Worm (Caenorhabditis elegans) whole organism, early embryonic: ENCODE data around the gene vav-1.
"Not testable (repeated sequence)": the region's sequence is repeated elsewhere in the genome, so short reads cannot be mapped to it uniquely, and the experiment has no call there.

Experiments used
- B0310.2 ChIP-seq: sonication (generic microtip); optimal IDR thresholded peaks from 2 replicates; lab custom pipeline; 2016; ENCODE audit warnings: mild to moderate bottlenecking, missing genetic modification characterization, missing compliant biosample characterization
- F13C5.2 ChIP-seq: sonication (generic microtip); optimal IDR thresholded peaks from 2 replicates; lab custom pipeline; 2017; ENCODE audit warnings: mild to moderate bottlenecking, missing genetic modification characterization, inconsistent platforms, missing compliant biosample characterization
- aly-1 ChIP-seq: sonication (generic microtip); optimal IDR thresholded peaks from 2 replicates; lab custom pipeline; 2016; ENCODE audit warnings: missing genetic modification characterization, missing compliant biosample characterization
- ama-1 ChIP-seq: fragments of 150-350 bp; optimal IDR thresholded peaks from 2 replicates; lab custom pipeline; 2014
- ceh-13 ChIP-seq: fragments of 200-800 bp; sonication (Bioruptor generic); optimal IDR thresholded peaks from 2 replicates; lab custom pipeline; 2018; ENCODE audit warnings: mild to moderate bottlenecking, missing genetic modification characterization, missing compliant biosample characterization
- ceh-36 ChIP-seq: sonication (generic microtip); optimal IDR thresholded peaks from 2 replicates; lab custom pipeline; 2016; ENCODE audit warnings: missing genetic modification characterization, inconsistent platforms, missing compliant biosample characterization
- ets-7 ChIP-seq: sonication (generic microtip); optimal IDR thresholded peaks from 2 replicates; lab custom pipeline; 2016; ENCODE audit warnings: missing genotype, missing genetic modification characterization, missing compliant biosample characterization
- flt-1 ChIP-seq: fragments of 200-800 bp; sonication (Bioruptor generic); IDR thresholded peaks from 2 replicates; pipeline ENCODE4 v1.3.6; 2022; ENCODE audit warnings: missing genetic modification characterization, missing compliant biosample characterization
- hmbx-1 ChIP-seq: sonication (generic microtip); optimal IDR thresholded peaks from 2 replicates; lab custom pipeline; 2016; ENCODE audit warnings: mild to moderate bottlenecking, missing genetic modification characterization, missing compliant biosample characterization
- hmg-4 ChIP-seq: fragments of 200-800 bp; sonication (Bioruptor generic); optimal IDR thresholded peaks from 2 replicates; lab custom pipeline; 2018; ENCODE audit warnings: mild to moderate bottlenecking, missing genetic modification characterization, missing compliant biosample characterization
- hnd-1 ChIP-seq: sonication (generic microtip); optimal IDR thresholded peaks from 2 replicates; lab custom pipeline; 2016; ENCODE audit warnings: missing genetic modification characterization, missing compliant biosample characterization
- pes-1 ChIP-seq: fragments of 200-800 bp; sonication (Bioruptor generic); IDR thresholded peaks from 2 replicates; pipeline ENCODE4 v1.3.6; 2022; ENCODE audit warnings: missing genetic modification reagents, missing genetic modification characterization, missing compliant biosample characterization
- scrt-1 ChIP-seq: fragments of 200-800 bp; sonication (Bioruptor generic); IDR thresholded peaks from 2 replicates; pipeline ENCODE4 v1.3.6; 2022; ENCODE audit warnings: missing genetic modification characterization, missing compliant biosample characterization
- sea-1 ChIP-seq: fragments of 200-800 bp; sonication (Bioruptor generic); conservative IDR thresholded peaks from 2 replicates; pipeline ENCODE4 v1.3.6; 2022; ENCODE audit warnings: missing genetic modification characterization, missing compliant biosample characterization
- tbx-11 ChIP-seq: fragments of 200-800 bp; sonication (Bioruptor generic); IDR thresholded peaks from 2 replicates; pipeline ENCODE4 v1.3.6; 2022; ENCODE audit warnings: missing genetic modification characterization, missing compliant biosample characterization
- tbx-37 ChIP-seq: fragments of 200-800 bp; sonication (Bioruptor generic); conservative IDR thresholded peaks from 2 replicates; pipeline ENCODE4 v1.3.6; 2022; ENCODE audit warnings: missing genetic modification reagents, missing genetic modification characterization, missing compliant biosample characterization
- tra-4 ChIP-seq: sonication (generic microtip); optimal IDR thresholded peaks from 2 replicates; lab custom pipeline; 2017; ENCODE audit warnings: missing genetic modification characterization, missing compliant biosample characterization

The vav-1 gene

ce11 chrX:9212675-9213074, 19.3 kb downstream of the vav-1 start:
- TF ChIP-seq flt-1 (GFP tag; lab: Robert Waterston, UW) = no peak
- TF ChIP-seq hnd-1 (tag; lab: Kevin White, UChicago) = no peak
- TF ChIP-seq aly-1 = no peak
- TF ChIP-seq ets-7 (tag; lab: Kevin White, UChicago) = no peak
- no peak for TF ChIP-seq tra-4 (tag; lab: Kevin White, UChicago)
- no peak for TF ChIP-seq tbx-37
- no peak for TF ChIP-seq sea-1 (GFP tag; lab: Robert Waterston, UW)

DNA sequence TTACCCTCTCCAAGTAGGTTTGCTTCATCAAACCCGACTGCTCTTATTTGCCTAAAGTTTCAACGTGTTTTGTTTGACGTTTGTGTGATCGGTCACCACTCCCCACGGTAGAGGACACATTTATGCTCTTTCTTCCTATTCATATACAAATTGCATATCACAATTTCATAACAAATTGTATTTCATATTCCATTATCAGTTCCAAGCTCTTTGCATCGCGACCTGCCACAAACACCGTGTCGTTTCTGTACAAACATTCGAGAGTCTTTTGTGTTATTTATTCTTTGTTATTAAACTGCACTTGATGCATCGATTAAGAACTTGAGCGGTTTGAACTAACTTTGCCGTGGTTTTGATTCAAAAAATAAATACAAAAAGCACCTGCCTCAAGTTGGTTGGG, 21.9 kb downstream of the vav-1 start:
- TF ChIP-seq ama-1 (no peak), tbx-37 (no peak), ceh-13 (GFP tag; lab: Kevin White, UChicago) (no peak), B0310.2 (tag; lab: Kevin White, UChicago) (no peak), F13C5.2 (no peak), ceh-36 (tag; lab: Kevin White, UChicago) (no peak), pes-1 (GFP tag; lab: Robert Waterston, UW) (no peak), aly-1 (no peak), tbx-11 (GFP tag; lab: Robert Waterston, UW) (no peak), tra-4 (tag; lab: Kevin White, UChicago) (no peak), hmbx-1 (tag; lab: Kevin White, UChicago) (no peak), flt-1 (GFP tag; lab: Robert Waterston, UW) (no peak)

DNA sequence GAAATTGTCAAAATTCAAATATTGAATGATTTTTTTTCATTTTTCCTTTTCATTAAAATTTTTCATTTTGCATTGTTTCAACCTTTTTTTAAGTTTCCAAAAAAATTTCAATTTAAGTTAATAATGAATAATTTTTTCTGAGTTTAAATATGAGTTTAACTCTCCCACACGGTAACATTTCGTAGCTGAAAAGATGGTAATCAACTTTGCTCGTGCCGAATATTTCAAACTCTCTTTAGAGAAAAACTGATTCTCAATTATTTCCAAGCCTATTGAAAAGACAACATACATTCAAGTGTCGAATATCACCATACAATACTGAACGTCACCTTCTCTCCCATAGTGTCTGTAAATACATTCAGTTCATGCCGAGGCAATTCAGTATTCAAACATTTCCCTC, 23.0 kb downstream of the vav-1 start:
- TF ChIP-seq flt-1 (GFP tag; lab: Robert Waterston, UW) = no peak
- TF ChIP-seq tbx-37 = no peak
- TF ChIP-seq tbx-11 (GFP tag; lab: Robert Waterston, UW) = no peak
- TF ChIP-seq tra-4 (tag; lab: Kevin White, UChicago) = no peak
- no peak for TF ChIP-seq aly-1
- no peak for TF ChIP-seq scrt-1 (GFP tag; lab: Robert Waterston, UW)
- no peak for TF ChIP-seq hmg-4 (GFP tag; lab: Kevin White, UChicago)
- no peak for TF ChIP-seq hnd-1 (tag; lab: Kevin White, UChicago)
- TF ChIP-seq ceh-36 (tag; lab: Kevin White, UChicago) = no peak
- no peak for TF ChIP-seq hmbx-1 (tag; lab: Kevin White, UChicago)

ce11 chrX:9208492-9208891, 23.4 kb downstream of the vav-1 start:
- TF ChIP-seq ets-7 (tag; lab: Kevin White, UChicago) = no peak
- no peak for TF ChIP-seq hmbx-1 (tag; lab: Kevin White, UChicago)
- TF ChIP-seq tbx-11 (GFP tag; lab: Robert Waterston, UW) = no peak
- TF ChIP-seq sea-1 (GFP tag; lab: Robert Waterston, UW) = no peak
- TF ChIP-seq tbx-37 = no peak
- TF ChIP-seq tra-4 (tag; lab: Kevin White, UChicago) = no peak
- TF ChIP-seq flt-1 (GFP tag; lab: Robert Waterston, UW) = no peak
- TF ChIP-seq scrt-1 (GFP tag; lab: Robert Waterston, UW) = no peak
- TF ChIP-seq aly-1 = no peak
- no peak for TF ChIP-seq pes-1 (GFP tag; lab: Robert Waterston, UW)
- no peak for TF ChIP-seq hmg-4 (GFP tag; lab: Kevin White, UChicago)
- no peak for TF ChIP-seq F13C5.2
- no peak for TF ChIP-seq B0310.2 (tag; lab: Kevin White, UChicago)
- TF ChIP-seq hnd-1 (tag; lab: Kevin White, UChicago) = no peak

- TF ChIP-seq hmbx-1 (tag; lab: Kevin White, UChicago) (no peak), tra-4 (tag; lab: Kevin White, UChicago) (no peak), scrt-1 (GFP tag; lab: Robert Waterston, UW) (no peak), B0310.2 (tag; lab: Kevin White, UChicago) (no peak)
Measured at ce11 chrX:9206731-9207130, 25.2 kb downstream of the vav-1 start.

- TF ChIP-seq F13C5.2 (no peak), tbx-11 (GFP tag; lab: Robert Waterston, UW) (no peak), sea-1 (GFP tag; lab: Robert Waterston, UW) (no peak), B0310.2 (tag; lab: Kevin White, UChicago) (no peak)
Measured at ce11 chrX:9204986-9205385, 27.0 kb downstream of the vav-1 start.

DNA sequence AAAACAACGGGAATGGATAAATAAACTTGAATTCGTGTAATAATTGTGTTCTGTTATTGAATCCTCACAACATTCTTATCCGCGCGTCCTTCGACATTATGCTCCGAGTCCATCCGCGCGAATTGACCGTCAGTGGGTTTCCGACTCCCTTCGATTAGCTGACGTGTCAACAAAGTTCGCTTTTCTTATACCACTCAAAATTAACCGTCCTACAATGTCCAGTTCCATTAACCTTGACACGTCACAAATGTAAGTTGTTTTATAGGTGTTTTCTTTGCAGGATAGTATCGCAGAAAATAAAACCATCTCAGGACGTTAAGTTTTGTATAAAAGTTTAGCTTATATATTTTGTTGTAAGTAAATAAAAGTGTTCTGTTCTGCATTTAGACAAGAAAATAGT, 28.5 kb downstream of the vav-1 start, which contains the start of gene crb-3:
Gene crb-3 (plus strand): TSS at position 301 of the 400 bp plus-strand sequence.
- TF ChIP-seq hmg-4 (GFP tag; lab: Kevin White, UChicago); flt-1 (GFP tag; lab: Robert Waterston, UW); ceh-36 (tag; lab: Kevin White, UChicago): not testable (repeated sequence)

- TF ChIP-seq hmg-4 (GFP tag; lab: Kevin White, UChicago) = no peak
- TF ChIP-seq hmbx-1 (tag; lab: Kevin White, UChicago) = no peak
- no peak for TF ChIP-seq pes-1 (GFP tag; lab: Robert Waterston, UW)
- no peak for TF ChIP-seq ets-7 (tag; lab: Kevin White, UChicago)
- TF ChIP-seq ceh-13 (GFP tag; lab: Kevin White, UChicago) = no peak
- TF ChIP-seq ceh-36 (tag; lab: Kevin White, UChicago) = no peak
- TF ChIP-seq ama-1 = no peak
- no peak for TF ChIP-seq flt-1 (GFP tag; lab: Robert Waterston, UW)
- no peak for TF ChIP-seq sea-1 (GFP tag; lab: Robert Waterston, UW)
- no peak for TF ChIP-seq tbx-37
- TF ChIP-seq tbx-11 (GFP tag; lab: Robert Waterston, UW) = no peak
- no peak for TF ChIP-seq aly-1
- TF ChIP-seq tra-4 (tag; lab: Kevin White, UChicago) = no peak
- TF ChIP-seq scrt-1 (GFP tag; lab: Robert Waterston, UW) = no peak
- TF ChIP-seq F13C5.2 = no peak
- TF ChIP-seq hnd-1 (tag; lab: Kevin White, UChicago) = no peak
- TF ChIP-seq B0310.2 (tag; lab: Kevin White, UChicago) = no peak
Measured at ce11 chrX:9195375-9196098, 36.4 kb downstream of the vav-1 start.
